Fruit fly (Drosophila melanogaster): Measurements from ENCODE around the gene CG2747.

- no peak for TF ChIP-seq CG8478 (optimal IDR thresholded peaks at IDR 0.05)
- no peak for TF ChIP-seq CTCF (optimal IDR thresholded peaks at IDR 0.05)
Observed at dm6 chr3R:8072635-8073034, 42.0 kb upstream of the CG2747 start.
